Worm (Caenorhabditis elegans) whole organism, mixed stage, embryonic: Measurements from ENCODE around the gene cyy-1.

ENCODE experiments used
- M03D4.4 ChIP-seq: sonication (generic microtip); optimal IDR thresholded peaks from 2 replicates; lab custom pipeline; 2017; ENCODE audit warnings: mild to moderate bottlenecking, missing genetic modification characterization, missing compliant biosample characterization
- bed-3 ChIP-seq: fragments of 200-800 bp; sonication (Bioruptor generic); optimal IDR thresholded peaks from 3 replicates; lab custom pipeline; 2018; ENCODE audit warnings: mild to moderate bottlenecking, missing genetic modification characterization, moderate library complexity, missing compliant biosample characterization
- ceh-39 ChIP-seq: fragments of 150-350 bp; optimal IDR thresholded peaks from 2 replicates; lab custom pipeline; 2014; ENCODE audit warnings: missing biosample characterization, missing genetic modification characterization
- ceh-43 ChIP-seq: fragments of 200-800 bp; sonication (Bioruptor generic); optimal IDR thresholded peaks from 2 replicates; lab custom pipeline; 2018; ENCODE audit warnings: mild to moderate bottlenecking, missing genetic modification characterization, moderate library complexity, missing compliant biosample characterization
- ceh-83 ChIP-seq: fragments of 200-800 bp; sonication (Bioruptor generic); optimal IDR thresholded peaks from 2 replicates; lab custom pipeline; 2018; ENCODE audit warnings: mild to moderate bottlenecking, missing genetic modification characterization, missing compliant biosample characterization
- ces-1 ChIP-seq: fragments of 150-350 bp; optimal IDR thresholded peaks from 2 replicates; lab custom pipeline; 2014; ENCODE audit warnings: missing biosample characterization, missing genetic modification reagents, missing genetic modification characterization
- cnd-1 ChIP-seq: fragments of 200-800 bp; sonication (Bioruptor generic); optimal IDR thresholded peaks from 2 replicates; lab custom pipeline; 2018; ENCODE audit warnings: mild to moderate bottlenecking, missing genetic modification characterization, missing compliant biosample characterization
- drap-1 ChIP-seq: fragments of 200-800 bp; sonication (Bioruptor generic); optimal IDR thresholded peaks from 3 replicates; lab custom pipeline; 2018; ENCODE audit warnings: mild to moderate bottlenecking, missing genetic modification characterization, missing compliant biosample characterization
- elt-3 ChIP-seq: fragments of 150-350 bp; optimal IDR thresholded peaks from 2 replicates; lab custom pipeline; 2014; ENCODE audit warnings: missing biosample characterization, missing genetic modification characterization
- flh-1 ChIP-seq: fragments of 200-800 bp; sonication (Bioruptor generic); optimal IDR thresholded peaks from 2 replicates; lab custom pipeline; 2018; ENCODE audit warnings: mild to moderate bottlenecking, missing genetic modification characterization, moderate library complexity, missing compliant biosample characterization
- ham-2 ChIP-seq: fragments of 200-800 bp; sonication (Bioruptor generic); optimal IDR thresholded peaks from 2 replicates; lab custom pipeline; 2018; ENCODE audit warnings: mild to moderate bottlenecking, missing genetic modification characterization, missing compliant biosample characterization
- hlh-1 ChIP-seq: fragments of 150-350 bp; optimal IDR thresholded peaks from 2 replicates; lab custom pipeline; 2014; ENCODE audit warnings: missing biosample characterization, missing genetic modification reagents, missing genetic modification characterization
- lin-32 ChIP-seq: fragments of 200-800 bp; sonication (Bioruptor generic); optimal IDR thresholded peaks from 2 replicates; lab custom pipeline; 2018; ENCODE audit warnings: mild to moderate bottlenecking, missing genetic modification characterization, missing compliant biosample characterization
- lsy-2 ChIP-seq: fragments of 150-350 bp; optimal IDR thresholded peaks from 2 replicates; lab custom pipeline; 2014; ENCODE audit warnings: missing biosample characterization, missing genetic modification characterization
- mab-5 ChIP-seq: fragments of 150-350 bp; optimal IDR thresholded peaks from 2 replicates; lab custom pipeline; 2014; ENCODE audit warnings: missing biosample characterization, missing genetic modification characterization
- mep-1 ChIP-seq: fragments of 150-350 bp; optimal IDR thresholded peaks from 2 replicates; lab custom pipeline; 2017; ENCODE audit warnings: missing biosample characterization, missing genetic modification reagents, missing genetic modification characterization, inconsistent platforms
- mls-2 ChIP-seq: sonication (generic microtip); optimal IDR thresholded peaks from 2 replicates; lab custom pipeline; 2016; ENCODE audit warnings: mild to moderate bottlenecking, missing genetic modification characterization, moderate library complexity, missing compliant biosample characterization
- nhr-12 ChIP-seq: fragments of 150-350 bp; optimal IDR thresholded peaks from 2 replicates; lab custom pipeline; 2014; ENCODE audit warnings: missing biosample characterization, missing genetic modification characterization
- nhr-2 ChIP-seq: fragments of 150-350 bp; optimal IDR thresholded peaks from 2 replicates; lab custom pipeline; 2014; ENCODE audit warnings: missing biosample characterization, missing genetic modification characterization
- nhr-237 ChIP-seq: fragments of 150-350 bp; optimal IDR thresholded peaks from 2 replicates; lab custom pipeline; 2014; ENCODE audit warnings: missing biosample characterization, missing genetic modification characterization
- nhr-28 ChIP-seq: fragments of 150-350 bp; optimal IDR thresholded peaks from 2 replicates; lab custom pipeline; 2014; ENCODE audit warnings: missing biosample characterization, missing genetic modification characterization
- nhr-76 ChIP-seq: sonication (generic microtip); optimal IDR thresholded peaks from 2 replicates; lab custom pipeline; 2017; ENCODE audit warnings: missing biosample characterization, missing genetic modification characterization
- sem-2 ChIP-seq: fragments of 200-800 bp; sonication (Bioruptor generic); optimal IDR thresholded peaks from 2 replicates; lab custom pipeline; 2018; ENCODE audit warnings: mild to moderate bottlenecking, missing genetic modification characterization, missing compliant biosample characterization
- sptf-1 ChIP-seq: sonication (generic microtip); optimal IDR thresholded peaks from 2 replicates; lab custom pipeline; 2017; ENCODE audit warnings: mild to moderate bottlenecking, missing genetic modification characterization, moderate library complexity, missing compliant biosample characterization
- tbx-8 ChIP-seq: fragments of 200-800 bp; sonication (Bioruptor generic); optimal IDR thresholded peaks from 2 replicates; lab custom pipeline; 2018; ENCODE audit warnings: mild to moderate bottlenecking, missing genetic modification characterization, moderate library complexity, missing compliant biosample characterization
- unc-120 ChIP-seq: sonication (generic microtip); optimal IDR thresholded peaks from 2 replicates; lab custom pipeline; 2017; ENCODE audit warnings: missing genetic modification characterization, missing compliant biosample characterization; ENCODE audit not compliant: poor library complexity, severe bottlenecking
- unc-39 ChIP-seq: fragments of 150-350 bp; optimal IDR thresholded peaks from 2 replicates; lab custom pipeline; 2014; ENCODE audit warnings: missing biosample characterization, missing genetic modification characterization
- unc-62 ChIP-seq: fragments of 150-350 bp; optimal IDR thresholded peaks from 2 replicates; lab custom pipeline; 2014; ENCODE audit warnings: missing biosample characterization, missing genetic modification reagents, missing genetic modification characterization
- zip-8 ChIP-seq: fragments of 150-350 bp; optimal IDR thresholded peaks from 2 replicates; lab custom pipeline; 2014; ENCODE audit warnings: missing biosample characterization, missing genetic modification characterization

cyy-1 gene

DNA sequence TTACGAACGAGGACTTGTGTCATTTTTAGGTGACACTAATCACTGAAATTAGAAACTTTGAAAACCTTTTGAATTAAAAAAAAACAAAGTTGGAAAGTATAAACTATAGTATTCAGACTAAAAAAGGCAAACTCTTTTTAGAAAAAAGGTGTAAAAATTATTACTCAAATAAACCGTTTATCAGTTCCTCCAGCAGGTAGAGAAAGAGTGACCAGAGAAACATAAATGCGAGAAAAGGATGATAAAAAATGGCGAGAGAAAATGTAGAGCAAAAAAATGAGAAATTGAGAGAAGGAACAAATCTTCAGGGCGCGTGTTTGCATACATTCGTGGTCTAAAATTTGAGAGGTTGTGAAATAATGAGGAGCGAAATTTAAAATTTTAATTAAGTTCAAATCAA is 3.8 kb upstream of the cyy-1 start, which contains the start of gene lap-1:
TSS of gene lap-1 (minus strand) at position 42 of the 400 bp plus-strand sequence.
- TF ChIP-seq mls-2 (tag; lab: Kevin White, UChicago), result no peak
- TF ChIP-seq, all 35 proteins: peak for 0

DNA sequence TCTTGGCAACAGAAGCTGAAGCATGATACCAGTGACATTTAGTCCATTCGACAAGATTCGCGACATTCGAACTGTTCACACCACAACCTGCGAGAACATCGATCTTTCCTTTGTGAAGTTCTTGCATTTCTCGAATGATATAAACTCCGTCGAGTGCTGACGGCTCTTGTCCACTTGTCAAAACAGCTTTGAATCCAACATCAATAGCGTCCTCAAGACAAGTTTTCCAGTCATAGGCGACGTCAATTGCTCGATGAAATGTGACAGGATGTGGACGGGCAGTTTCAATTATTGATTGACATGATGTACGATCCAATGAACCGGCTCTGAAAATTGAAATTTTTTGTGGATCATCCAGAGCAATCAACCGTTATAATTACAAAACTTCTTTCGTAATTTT is 3.0 kb upstream of the cyy-1 start:
- no peak for TF ChIP-seq nhr-28 (tag; lab: Kevin White, UChicago)

DNA sequence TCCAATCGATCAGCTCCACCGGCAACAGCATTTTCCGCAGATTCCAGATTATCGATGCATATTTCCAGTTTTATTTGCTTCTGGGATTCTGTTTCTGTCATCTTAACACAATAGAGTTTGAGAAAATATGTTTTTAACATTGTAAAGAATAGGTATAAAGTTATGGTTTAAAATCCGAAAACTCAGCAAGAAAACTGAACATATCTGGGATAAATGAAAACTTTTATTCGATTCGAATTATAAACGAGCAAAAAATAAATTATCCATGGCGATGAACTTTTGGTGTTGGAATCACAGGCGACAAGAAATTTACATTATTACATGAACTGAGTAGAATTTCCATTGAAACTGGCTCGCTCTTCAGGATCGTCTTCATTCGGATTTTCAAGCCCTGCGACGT is 2.2 kb upstream of the cyy-1 start, which contains the start of gene cutc-1:
TSS of gene cutc-1 (minus strand) at position 101 of the 400 bp plus-strand sequence.
- TF ChIP-seq unc-62 (GFP tag; lab: Kevin White, UChicago) (no peak), elt-3 (no peak), ceh-43 (GFP tag; lab: Kevin White, UChicago) (no peak), mab-5 (tag; lab: Kevin White, UChicago) (no peak), sptf-1 (no peak), M03D4.4 (tag; lab: Kevin White, UChicago) (no peak)

DNA sequence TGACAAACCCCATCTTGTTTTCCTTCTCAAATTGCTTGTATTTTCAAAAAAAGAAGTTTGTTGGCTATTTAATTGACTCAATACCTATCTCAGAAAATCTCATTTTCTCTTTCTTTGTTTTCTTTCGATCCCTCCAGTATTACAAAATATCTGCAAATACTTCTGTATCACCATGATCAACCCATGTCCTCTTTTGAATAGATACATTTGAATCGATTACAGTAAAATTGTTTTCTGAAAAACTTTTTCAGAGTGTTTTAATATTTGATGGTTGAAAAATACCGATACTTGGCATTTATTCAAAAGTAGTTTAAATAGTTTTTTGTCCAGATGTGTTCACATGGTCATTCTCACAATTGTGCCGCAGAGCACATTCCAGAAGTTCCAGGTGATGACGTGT is 3.5 kb downstream of the cyy-1 start, which contains the start of gene ZK353.9:
TSS of gene ZK353.9 (plus strand) at position 331 of the 400 bp plus-strand sequence.
- TF ChIP-seq ceh-43 (GFP tag; lab: Kevin White, UChicago) (no peak), lsy-2 (tag; lab: Kevin White, UChicago) (no peak), nhr-28 (tag; lab: Kevin White, UChicago) (no peak), ceh-83 (GFP tag; lab: Kevin White, UChicago) (no peak), flh-1 (GFP tag; lab: Kevin White, UChicago) (no peak), sem-2 (GFP tag; lab: Kevin White, UChicago) (no peak), ceh-39 (tag; lab: Kevin White, UChicago) (no peak), unc-39 (tag; lab: Kevin White, UChicago) (no peak), hlh-1 (no peak), mep-1 (no peak), nhr-76 (no peak), bed-3 (no peak), nhr-2 (tag; lab: Kevin White, UChicago) (no peak), tbx-8 (no peak), M03D4.4 (tag; lab: Kevin White, UChicago) (no peak), nhr-12 (tag; lab: Kevin White, UChicago) (no peak)

DNA sequence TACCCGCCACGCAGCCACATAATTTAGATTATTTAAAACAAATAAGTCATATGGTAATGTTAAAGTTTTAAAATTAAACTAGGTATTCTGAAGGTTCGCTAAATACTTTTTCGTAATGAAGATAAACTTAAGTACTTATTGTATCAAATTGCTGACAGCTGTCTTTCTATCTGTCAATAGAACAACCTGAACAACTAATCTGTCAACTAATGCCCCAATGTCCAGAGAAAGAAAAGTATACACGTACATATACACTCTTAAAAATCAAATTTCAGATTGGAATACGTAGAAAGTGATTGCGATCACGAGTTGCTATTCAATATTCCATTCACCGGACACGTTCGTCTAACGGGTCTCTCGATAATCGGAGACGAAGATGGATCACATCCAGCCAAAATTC is 5.1 kb downstream of the cyy-1 start:
- peak; percentile 50 for TF ChIP-seq unc-62 (GFP tag; lab: Kevin White, UChicago)
- no peak for TF ChIP-seq nhr-237 (tag; lab: Kevin White, UChicago)

DNA sequence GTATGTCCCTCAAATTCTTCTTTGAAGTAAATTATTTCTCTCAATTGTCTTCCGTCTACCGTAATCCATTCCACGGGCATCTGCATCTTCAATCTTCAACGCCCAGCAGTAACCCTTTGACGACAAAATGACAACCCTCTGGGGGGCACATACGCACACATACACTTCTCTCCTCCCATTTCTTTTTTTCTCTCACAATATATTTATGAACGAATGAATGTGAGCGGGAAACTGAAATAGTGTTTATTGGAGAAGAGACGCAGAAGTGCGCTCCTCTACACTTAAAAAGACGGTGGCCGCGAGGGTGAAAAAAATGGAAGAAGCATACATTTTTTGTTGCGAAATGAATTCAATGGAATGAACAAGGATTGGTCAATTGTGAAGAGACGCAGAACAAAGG is 6.3 kb downstream of the cyy-1 start:
- TF ChIP-seq hlh-1 (peak; percentile 70), drap-1 (GFP tag; lab: Kevin White, UChicago) (peak; percentile 5), ham-2 (GFP tag; lab: Kevin White, UChicago) (peak; percentile 30), bed-3 (no peak), unc-62 (GFP tag; lab: Kevin White, UChicago) (peak; percentile 90), lsy-2 (tag; lab: Kevin White, UChicago) (peak; percentile 80), nhr-2 (tag; lab: Kevin White, UChicago) (peak; percentile 30), flh-1 (GFP tag; lab: Kevin White, UChicago) (no peak), zip-8 (tag; lab: Kevin White, UChicago) (no peak), mep-1 (peak; percentile 74), nhr-12 (tag; lab: Kevin White, UChicago) (no peak), nhr-237 (tag; lab: Kevin White, UChicago) (peak; percentile 47), nhr-76 (no peak), ces-1 (peak; percentile 77), mab-5 (tag; lab: Kevin White, UChicago) (no peak), mls-2 (tag; lab: Kevin White, UChicago) (peak; percentile 62), unc-39 (tag; lab: Kevin White, UChicago) (no peak), sptf-1 (peak; percentile 46), unc-120 (tag; lab: Kevin White, UChicago) (peak; percentile 31)

DNA sequence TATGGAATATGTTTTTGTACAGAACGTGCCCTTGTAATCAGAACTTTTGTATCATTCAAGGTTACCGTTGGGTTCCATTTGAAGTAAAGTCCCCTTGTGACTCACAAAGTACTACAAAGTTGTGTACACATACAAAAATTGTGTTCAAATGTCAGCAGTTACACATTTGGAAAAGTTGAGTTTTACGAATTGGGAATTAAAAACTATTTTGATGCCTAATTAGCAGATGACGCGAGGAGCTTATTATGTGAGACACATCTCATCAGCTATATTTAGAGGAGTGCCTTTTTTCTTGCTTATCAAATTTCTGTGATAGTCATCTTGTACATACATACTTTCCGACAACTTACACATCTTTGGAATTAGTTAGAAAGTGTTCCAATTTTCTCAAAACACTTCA is 7.8 kb downstream of the cyy-1 start:
- no peak for TF ChIP-seq lin-32 (GFP tag; lab: Kevin White, UChicago)
- no peak for TF ChIP-seq unc-62 (GFP tag; lab: Kevin White, UChicago)
- no peak for TF ChIP-seq mep-1
- TF ChIP-seq cnd-1 (tag; lab: Kevin White, UChicago), result no peak
- TF ChIP-seq nhr-28 (tag; lab: Kevin White, UChicago), result no peak
- TF ChIP-seq nhr-12 (tag; lab: Kevin White, UChicago), result no peak
